Fruit fly (Drosophila melanogaster) whole organism, pupa: ENCODE results near the gene CG11983.

ENCODE experiments used
- CG13204 ChIP-seq: fragments of 200-800 bp; sonication (Bioruptor generic); optimal IDR thresholded peaks from 2 replicates; lab custom pipeline; 2018; ENCODE audit warnings: missing biosample characterization, mild to moderate bottlenecking, missing genetic modification characterization, moderate library complexity
- CG14655 ChIP-seq: fragments of 200-800 bp; sonication (Bioruptor generic); optimal IDR thresholded peaks from 3 replicates; lab custom pipeline; 2017; ENCODE audit warnings: mild to moderate bottlenecking, missing biosample characterization, missing genetic modification reagents, missing genetic modification characterization
- CG15710 ChIP-seq: fragments of 200-800 bp; sonication (Bioruptor generic); optimal IDR thresholded peaks from 2 replicates; lab custom pipeline; 2018; ENCODE audit warnings: missing biosample characterization, mild to moderate bottlenecking, missing genetic modification characterization, moderate library complexity
- CG32121 ChIP-seq: fragments of 200-800 bp; sonication (Bioruptor generic); IDR thresholded peaks from 2 replicates; pipeline ENCODE4 v1.3.6; 2022; ENCODE audit warnings: missing biosample characterization, missing genetic modification characterization
- CG34367 ChIP-seq: fragments of 200-800 bp; sonication (Bioruptor generic); optimal IDR thresholded peaks from 2 replicates; lab custom pipeline; 2018; ENCODE audit warnings: missing biosample characterization, mild to moderate bottlenecking, missing genetic modification characterization
- CG8301 ChIP-seq: fragments of 200-800 bp; sonication (Bioruptor generic); optimal IDR thresholded peaks from 2 replicates; lab custom pipeline; 2018; ENCODE audit warnings: missing biosample characterization, mild to moderate bottlenecking, missing genetic modification characterization
- CG9948 ChIP-seq: fragments of 200-800 bp; sonication (Bioruptor generic); optimal IDR thresholded peaks from 2 replicates; lab custom pipeline; 2018; ENCODE audit warnings: missing biosample characterization, mild to moderate bottlenecking, missing genetic modification characterization, moderate library complexity
- D1 ChIP-seq: fragments of 200-800 bp; sonication (Bioruptor generic); optimal IDR thresholded peaks from 2 replicates; lab custom pipeline; 2018; ENCODE audit warnings: missing biosample characterization, mild to moderate bottlenecking, missing genetic modification characterization, moderate library complexity
- Pif1A ChIP-seq: fragments of 200-800 bp; sonication (Bioruptor generic); optimal IDR thresholded peaks from 3 replicates; lab custom pipeline; 2016; ENCODE audit warnings: missing biosample characterization, missing genetic modification characterization

DNA sequence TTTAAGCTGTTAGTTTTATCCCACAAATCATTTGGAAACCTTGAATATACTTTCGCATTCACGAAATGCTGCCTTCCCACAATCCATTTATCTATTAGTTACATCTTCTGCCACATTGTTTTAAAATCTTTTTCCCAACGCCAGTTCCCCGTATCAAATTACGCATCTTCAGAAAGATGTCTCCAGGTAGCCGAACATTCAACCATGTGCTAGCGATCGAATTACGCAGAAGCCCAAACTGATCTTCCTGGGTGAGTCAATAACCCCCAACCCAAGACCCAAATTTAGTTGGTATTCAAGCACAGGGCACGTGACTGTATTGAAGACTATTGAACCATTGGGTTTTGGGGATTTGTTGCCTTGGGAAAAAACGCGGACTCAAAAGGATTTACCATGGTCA lies 15.8 kb downstream of the CG11983 start:
- TF ChIP-seq CG8301 (tag; lab: Kevin White, UChicago) (no peak), CG34367 (tag; lab: Kevin White, UChicago) (no peak), Pif1A (no peak), D1 (tag; lab: Kevin White, UChicago) (no peak), CG15710 (tag; lab: Kevin White, UChicago) (no peak), CG14655 (GFP tag; lab: Kevin White, UChicago) (no peak), CG13204 (GFP tag; lab: Kevin White, UChicago) (no peak), CG9948 (tag; lab: Kevin White, UChicago) (no peak), CG32121 (no peak)
